Fruit fly (Drosophila melanogaster): ENCODE measurements around the gene CG42233.

dm6 chr3R:31852185-31852584 is 47.1 kb upstream of the CG42233 start:
- TF ChIP-seq CTCF (optimal IDR thresholded peaks at IDR 0.05) (no peak), CG8478 (optimal IDR thresholded peaks at IDR 0.05) (no peak)

Data from S2 (cell line).